Worm (Caenorhabditis elegans): ENCODE measurements around the gene ceh-24.

DNA sequence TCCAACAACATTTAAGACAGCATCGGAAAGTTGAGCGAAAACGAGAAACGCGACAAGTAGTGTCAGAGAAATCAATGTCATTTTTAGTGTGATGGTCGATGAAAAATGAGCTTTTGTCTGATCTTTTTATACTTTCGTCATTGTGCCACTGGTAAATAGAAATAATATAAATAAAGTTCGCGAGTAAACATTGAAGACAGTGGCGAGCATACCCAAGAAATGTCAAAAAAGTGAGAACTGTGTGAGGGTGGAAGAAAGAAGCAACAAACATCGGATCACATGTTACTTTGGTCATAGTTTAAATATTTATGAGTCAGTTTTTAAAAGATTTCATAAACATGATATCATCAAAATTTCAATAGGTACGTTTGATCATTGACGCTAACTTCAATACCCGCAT, 41.3 kb downstream of the ceh-24 start, which contains the start of gene ttr-21:
- TF ChIP-seq ceh-83 (GFP tag; optimal IDR thresholded peaks at IDR 0.05): no peak
- TF ChIP-seq pha-4 (tag; optimal IDR thresholded peaks at IDR 0.05): no peak
- TF ChIP-seq ztf-11 (tag; optimal IDR thresholded peaks at IDR 0.05): no peak
- TF ChIP-seq blmp-1 (tag; optimal IDR thresholded peaks at IDR 0.05): no peak
- no peak for TF ChIP-seq mls-2 (tag; optimal IDR thresholded peaks at IDR 0.05)
- TF ChIP-seq ces-1 (GFP tag; optimal IDR thresholded peaks at IDR 0.05): no peak
- TF ChIP-seq elt-1 (tag; optimal IDR thresholded peaks at IDR 0.05; ENCODE audit: borderline replicate concordance, insufficient read depth): no peak
- TF ChIP-seq unc-62 (GFP tag; optimal IDR thresholded peaks at IDR 0.05): no peak
- TF ChIP-seq nhr-12 (tag; optimal IDR thresholded peaks at IDR 0.05): no peak
- no peak for TF ChIP-seq snpc-4 (tag; optimal IDR thresholded peaks at IDR 0.05)
- no peak for TF ChIP-seq ham-2 (GFP tag; optimal IDR thresholded peaks at IDR 0.05)
- no peak for TF ChIP-seq nhr-76 (tag; optimal IDR thresholded peaks at IDR 0.05)

All from whole organism, mixed stage, embryonic.